Worm (Caenorhabditis elegans): Measurements from ENCODE around the gene arrd-8.

The arrd-8 gene

DNA sequence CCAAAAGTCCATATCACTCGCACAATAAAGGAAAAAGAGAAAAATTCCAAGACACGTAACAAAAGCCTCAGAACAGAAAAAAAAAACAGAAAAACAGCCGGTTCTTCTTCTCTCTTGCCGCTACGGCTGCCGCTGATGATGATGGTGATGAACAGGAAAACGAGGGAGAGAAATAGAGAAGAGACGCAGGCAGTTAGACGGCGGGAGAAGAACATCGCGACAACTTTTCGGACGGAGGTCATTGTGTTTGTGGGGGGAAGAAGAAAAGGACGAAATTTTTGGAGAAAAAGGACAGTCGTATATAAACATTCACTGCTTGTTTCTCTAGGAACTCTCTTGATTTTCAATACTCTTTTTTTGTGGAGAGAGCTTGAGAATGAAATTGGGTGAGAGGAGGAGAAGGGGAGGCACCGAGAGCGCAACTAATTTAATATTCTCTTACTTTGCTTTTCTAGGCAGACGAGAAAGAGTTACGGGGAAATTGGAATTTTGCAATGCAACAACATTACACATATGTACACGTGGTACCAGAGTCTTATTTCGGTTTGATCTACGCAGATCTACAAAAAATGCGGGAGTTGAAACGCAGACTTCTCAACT is 24.8 kb downstream of the arrd-8 start (continued):
- TF ChIP-seq mab-5 (tag; optimal IDR thresholded peaks at IDR 0.05): no peak
- TF ChIP-seq nhr-25 (tag; optimal IDR thresholded peaks at IDR 0.05): peak; percentile 60
- no peak for TF ChIP-seq lin-39 (tag; optimal IDR thresholded peaks at IDR 0.05)
- no peak for TF ChIP-seq nhr-23 (tag; optimal IDR thresholded peaks at IDR 0.05)
- TF ChIP-seq ceh-16 (tag; optimal IDR thresholded peaks at IDR 0.05): no peak
- TF ChIP-seq lin-11 (tag; optimal IDR thresholded peaks at IDR 0.05): no peak
- TF ChIP-seq ztf-1 (GFP tag; conservative IDR thresholded peaks at IDR 0.05): no peak

DNA sequence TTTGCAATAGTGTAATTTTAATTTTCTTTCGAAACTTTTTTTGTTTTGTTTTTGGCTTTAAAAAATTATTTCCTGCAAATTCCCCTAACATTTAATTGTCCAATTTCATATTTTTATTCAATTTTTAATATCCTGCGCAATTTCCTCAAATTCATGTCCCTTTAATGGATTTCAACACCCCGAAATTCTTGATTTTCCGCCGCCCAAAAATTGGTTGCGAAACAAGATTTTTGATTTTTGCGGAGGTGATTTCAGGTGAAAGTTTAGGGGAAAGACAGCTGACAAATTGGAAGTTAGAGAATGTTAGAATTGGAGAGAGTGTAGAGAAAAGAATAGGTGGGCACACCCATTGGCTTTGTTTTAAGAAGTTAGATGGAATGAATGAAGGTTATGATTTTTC is 30.1 kb downstream of the arrd-8 start:
- no peak for TF ChIP-seq nhr-129 (tag; optimal IDR thresholded peaks at IDR 0.05)
- peak; percentile 64 for TF ChIP-seq ama-1 (optimal IDR thresholded peaks at IDR 0.05)
- peak; percentile 35 for TF ChIP-seq nhr-25 (tag; optimal IDR thresholded peaks at IDR 0.05)
- no peak for TF ChIP-seq F13H6.1 (tag; optimal IDR thresholded peaks at IDR 0.05)
- peak; percentile 1 for TF ChIP-seq C34F6.9 (tag; optimal IDR thresholded peaks at IDR 0.05)
- peak; percentile 54 for TF ChIP-seq ztf-4 (tag; optimal IDR thresholded peaks at IDR 0.05)

DNA sequence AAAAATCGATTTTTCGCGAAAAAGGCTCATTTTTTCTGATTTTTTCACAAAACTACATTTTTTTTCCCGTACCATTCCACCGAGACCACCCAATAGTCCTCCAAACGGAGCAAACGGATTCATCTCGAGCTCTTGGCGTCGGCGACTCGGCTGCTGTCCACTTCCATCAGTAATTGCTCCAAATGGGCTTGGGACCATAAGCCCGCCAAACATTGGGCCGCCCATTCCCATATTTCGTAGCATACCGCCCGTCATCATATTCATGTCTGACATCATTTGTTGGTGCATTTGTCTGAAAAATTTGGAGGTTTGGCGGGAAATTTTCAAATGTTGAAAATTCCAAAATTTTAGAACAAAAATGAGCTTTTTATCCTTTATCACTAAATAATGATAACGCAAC is 33.8 kb downstream of the arrd-8 start:
- TF ChIP-seq nhr-12 (tag; optimal IDR thresholded peaks at IDR 0.05) (no peak), ama-1 (optimal IDR thresholded peaks at IDR 0.05) (no peak), elt-1 (tag; optimal IDR thresholded peaks at IDR 0.05) (no peak), nhr-129 (tag; optimal IDR thresholded peaks at IDR 0.05) (no peak), ceh-16 (tag; optimal IDR thresholded peaks at IDR 0.05) (no peak), C34F6.9 (tag; optimal IDR thresholded peaks at IDR 0.05) (no peak), F13H6.1 (tag; optimal IDR thresholded peaks at IDR 0.05) (no peak), nhr-23 (tag; optimal IDR thresholded peaks at IDR 0.05) (no peak)

DNA sequence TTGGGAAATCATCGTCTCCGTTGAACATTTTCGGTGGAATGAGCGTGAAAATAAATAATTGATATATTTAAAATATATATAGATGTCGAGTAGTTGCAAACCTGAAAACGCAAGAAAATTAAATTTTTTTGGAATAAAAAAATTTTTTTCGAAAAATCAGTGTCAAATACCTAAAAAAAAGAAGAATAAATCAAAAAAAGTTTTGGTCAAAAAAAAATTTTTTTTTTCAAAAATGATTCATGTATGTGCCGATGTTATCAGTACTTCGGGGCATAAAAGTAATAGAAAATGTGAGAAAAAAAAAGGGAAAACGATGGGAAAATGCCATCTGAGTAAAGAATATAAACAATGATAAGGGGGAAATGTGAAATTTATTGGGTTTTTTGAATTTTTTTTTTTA is 35.0 kb downstream of the arrd-8 start, which contains the start of gene Y17G7B.17:
Gene Y17G7B.17, minus strand, starts transcription at position 101 of the 400 bp plus-strand sequence.
- TF ChIP-seq ztf-1 (GFP tag; conservative IDR thresholded peaks at IDR 0.05) (no peak), fos-1 (tag; optimal IDR thresholded peaks at IDR 0.05) (peak; percentile 76)

DNA sequence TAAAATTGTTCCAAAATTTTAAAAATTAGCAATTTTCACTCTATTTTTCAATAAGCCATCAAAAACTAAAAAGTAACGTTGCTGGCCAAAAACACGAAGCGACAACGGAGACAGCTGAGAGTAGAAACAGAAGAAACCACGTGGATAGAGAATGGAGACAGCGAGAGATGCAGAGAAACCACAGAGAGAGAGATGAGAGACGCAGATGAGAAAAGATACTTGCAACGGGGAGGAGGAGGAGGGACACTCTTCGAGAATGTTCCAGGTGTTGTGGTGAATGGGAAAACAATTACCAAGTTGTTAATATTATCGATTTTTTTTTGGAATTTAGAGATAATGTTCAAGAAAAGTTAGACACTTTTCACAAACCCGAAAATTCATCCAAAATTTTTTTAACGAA is 37.5 kb downstream of the arrd-8 start:
- TF ChIP-seq ceh-82 (tag; optimal IDR thresholded peaks at IDR 0.05) (no peak), nhr-11 (tag; optimal IDR thresholded peaks at IDR 0.05) (no peak), nhr-237 (tag; optimal IDR thresholded peaks at IDR 0.05) (peak; percentile 42), skn-1 (tag; optimal IDR thresholded peaks at IDR 0.05) (peak; percentile 71), sem-4 (tag; optimal IDR thresholded peaks at IDR 0.05) (peak; percentile 93), fos-1 (tag; optimal IDR thresholded peaks at IDR 0.05) (peak; percentile 94), ceh-16 (tag; optimal IDR thresholded peaks at IDR 0.05) (peak; percentile 13), ama-1 (optimal IDR thresholded peaks at IDR 0.05) (peak; percentile 92), unc-55 (GFP tag; optimal IDR thresholded peaks at IDR 0.05) (peak; percentile 90), ztf-1 (GFP tag; conservative IDR thresholded peaks at IDR 0.05) (no peak), lsy-2 (tag; optimal IDR thresholded peaks at IDR 0.05) (peak; percentile 80 to 94), alr-1 (tag; optimal IDR thresholded peaks at IDR 0.05) (no peak), gmeb-1 (tag; optimal IDR thresholded peaks at IDR 0.05) (peak; percentile 85), peb-1 (tag; optimal IDR thresholded peaks at IDR 0.05) (no peak), F13H6.1 (tag; optimal IDR thresholded peaks at IDR 0.05) (peak; percentile 94), nhr-12 (tag; optimal IDR thresholded peaks at IDR 0.05) (peak; percentile 32), sma-9 (GFP tag; optimal IDR thresholded peaks at IDR 0.05) (peak; percentile 91), sma-9 (tag; optimal IDR thresholded peaks at IDR 0.05) (no peak), elt-1 (tag; optimal IDR thresholded peaks at IDR 0.05) (no peak), R02D3.7 (tag; optimal IDR thresholded peaks at IDR 0.05) (no peak), unc-39 (tag; optimal IDR thresholded peaks at IDR 0.05) (no peak), ztf-4 (tag; optimal IDR thresholded peaks at IDR 0.05) (peak; percentile 97), lin-11 (tag; optimal IDR thresholded peaks at IDR 0.05) (peak; percentile 76), sma-3 (GFP tag; optimal IDR thresholded peaks at IDR 0.05) (peak; percentile 96), nhr-23 (tag; optimal IDR thresholded peaks at IDR 0.05) (no peak), lin-39 (tag; optimal IDR thresholded peaks at IDR 0.05) (no peak), nhr-129 (tag; optimal IDR thresholded peaks at IDR 0.05) (peak; percentile 95), elt-3 (tag; optimal IDR thresholded peaks at IDR 0.05) (no peak), blmp-1 (tag; optimal IDR thresholded peaks at IDR 0.05; ENCODE audit: insufficient read depth) (peak; percentile 78), egl-27 (tag; optimal IDR thresholded peaks at IDR 0.05) (peak; percentile 92), nhr-6 (tag; optimal IDR thresholded peaks at IDR 0.05) (peak; percentile 94), mab-5 (tag; optimal IDR thresholded peaks at IDR 0.05) (peak; percentile 85), Y55F3AM.14 (GFP tag; optimal IDR thresholded peaks at IDR 0.05) (peak; percentile 74), nhr-77 (tag; optimal IDR thresholded peaks at IDR 0.05) (peak; percentile 52), snpc-4 (tag; optimal IDR thresholded peaks at IDR 0.05) (peak; percentile 86), dmd-4 (tag; optimal IDR thresholded peaks at IDR 0.05) (no peak), ztf-11 (tag; optimal IDR thresholded peaks at IDR 0.05) (no peak), mdl-1 (tag; optimal IDR thresholded peaks at IDR 0.05) (peak; percentile 83 to 98), nhr-25 (tag; optimal IDR thresholded peaks at IDR 0.05) (peak; percentile 92), aly-2 (tag; optimal IDR thresholded peaks at IDR 0.05) (no peak), nhr-21 (tag; optimal IDR thresholded peaks at IDR 0.05) (peak; percentile 89)
